Fruit fly (Drosophila melanogaster) whole organism, wandering third instar larva: ENCODE results near the gene CG12984.

ENCODE experiments used
- CG32264 ChIP-seq: fragments of 200-800 bp; sonication (Bioruptor generic); optimal IDR thresholded peaks from 2 replicates; lab custom pipeline; 2016; ENCODE audit warnings: missing biosample characterization, missing genetic modification characterization
- HLH106 ChIP-seq: fragments of 200-800 bp; optimal IDR thresholded peaks from 3 replicates; lab custom pipeline; 2019; ENCODE audit warnings: missing biosample characterization, mild to moderate bottlenecking, missing genetic modification characterization, moderate library complexity
- Hnf4 ChIP-seq: fragments of 200-800 bp; sonication (Bioruptor generic); optimal IDR thresholded peaks from 2 replicates; lab custom pipeline; 2016; ENCODE audit warnings: missing biosample characterization, mild to moderate bottlenecking, missing genetic modification characterization
- OdsH ChIP-seq: fragments of 200-800 bp; sonication (Bioruptor generic); optimal IDR thresholded peaks from 2 replicates; lab custom pipeline; 2016; ENCODE audit warnings: missing biosample characterization, mild to moderate bottlenecking, missing genetic modification characterization
- fru ChIP-seq: fragments of 200-800 bp; sonication (Bioruptor generic); optimal IDR thresholded peaks from 3 replicates; lab custom pipeline; 2016; ENCODE audit warnings: missing biosample characterization, mild to moderate bottlenecking, missing genetic modification characterization
- h ChIP-seq: fragments of 200-800 bp; sonication (Bioruptor generic); optimal IDR thresholded peaks from 3 replicates; lab custom pipeline; 2016; ENCODE audit warnings: missing biosample characterization, mild to moderate bottlenecking, missing genetic modification characterization
- jim ChIP-seq: fragments of 175-275, 200-325 bp; sonication (Bioruptor generic); optimal IDR thresholded peaks from 2 replicates; lab custom pipeline; 2016; ENCODE audit warnings: missing biosample characterization, mild to moderate bottlenecking, missing genetic modification characterization
- lola ChIP-seq: fragments of >200 bp; optimal IDR thresholded peaks from 2 replicates; lab custom pipeline; 2017; ENCODE audit warnings: missing biosample characterization, missing genetic modification characterization
- psq ChIP-seq: fragments of 200-800 bp; sonication (Bioruptor generic); optimal IDR thresholded peaks from 3 replicates; lab custom pipeline; 2017; ENCODE audit warnings: missing biosample characterization, mild to moderate bottlenecking, missing genetic modification characterization, moderate library complexity
- woc ChIP-seq: sonication (Bioruptor generic); optimal IDR thresholded peaks from 2 replicates; lab custom pipeline; 2016; ENCODE audit warnings: missing biosample characterization, mild to moderate bottlenecking, missing genetic modification characterization

- no peak for TF ChIP-seq Hnf4 (GFP tag; lab: Kevin White, UChicago)
- no peak for TF ChIP-seq fru (GFP tag; lab: Kevin White, UChicago)
- TF ChIP-seq HLH106 (tag; lab: Kevin White, UChicago): no peak
- no peak for TF ChIP-seq OdsH (GFP tag; lab: Kevin White, UChicago)
- no peak for TF ChIP-seq psq (GFP tag; lab: Kevin White, UChicago)
- no peak for TF ChIP-seq woc (GFP tag; lab: Kevin White, UChicago)
- TF ChIP-seq h (GFP tag; lab: Kevin White, UChicago): no peak
- TF ChIP-seq lola (GFP tag; lab: Kevin White, UChicago): no peak
- no peak for TF ChIP-seq CG32264 (GFP tag; lab: Kevin White, UChicago)
- no peak for TF ChIP-seq jim (GFP tag; lab: Kevin White, UChicago)
These were observed 29.0 kb upstream of the CG12984 start, which contains the start of gene CG10587 for dm6 chr3L:20962455-20962854.
